Worm (Caenorhabditis elegans) whole organism, midembryonic: ENCODE results near the gene C55B6.7.

Source experiments
- T22C8.4 ChIP-seq: fragments of 200-800 bp; sonication (Bioruptor generic); IDR thresholded peaks from 2 replicates; pipeline ENCODE4 v1.3.6; 2022; ENCODE audit warnings: missing genetic modification characterization, missing compliant biosample characterization
- klf-2 ChIP-seq: fragments of 200-800 bp; sonication (Bioruptor generic); conservative IDR thresholded peaks from 2 replicates; pipeline ENCODE4 v1.3.6; 2022; ENCODE audit warnings: missing genetic modification reagents, missing genetic modification characterization, missing compliant biosample characterization
- med-1 ChIP-seq: sonication (generic microtip); optimal IDR thresholded peaks from 2 replicates; lab custom pipeline; 2017; ENCODE audit warnings: missing genetic modification characterization, mild to moderate bottlenecking, missing compliant biosample characterization, antibody characterized with exemption, missing genetic modification reagents; ENCODE audit not compliant: insufficient read depth
- tab-1 ChIP-seq: fragments of 200-800 bp; sonication (Bioruptor generic); IDR thresholded peaks from 2 replicates; pipeline ENCODE4 v1.3.6; 2022; ENCODE audit warnings: missing genetic modification characterization, missing compliant biosample characterization

The C55B6.7 gene

ce11 chrX:7143515-7143914 is 48.3 kb downstream of the C55B6.7 start, which contains the start of gene alh-10:
alh-10 (minus strand) TSS chrX:7143641.
- TF ChIP-seq tab-1 (GFP tag; lab: Robert Waterston, UW) (no peak), med-1 (GFP tag; lab: Kevin White, UChicago) (no peak), klf-2 (GFP tag; lab: Robert Waterston, UW) (no peak), T22C8.4 (GFP tag; lab: Robert Waterston, UW) (no peak)
